Worm (Caenorhabditis elegans) whole organism, early embryonic: ENCODE measurements around the gene T02G5.7.

ENCODE experiments used
- B0310.2 ChIP-seq: sonication (generic microtip); optimal IDR thresholded peaks from 2 replicates; lab custom pipeline; 2016; ENCODE audit warnings: mild to moderate bottlenecking, missing genetic modification characterization, missing compliant biosample characterization
- F13C5.2 ChIP-seq: sonication (generic microtip); optimal IDR thresholded peaks from 2 replicates; lab custom pipeline; 2017; ENCODE audit warnings: mild to moderate bottlenecking, missing genetic modification characterization, inconsistent platforms, missing compliant biosample characterization
- aly-1 ChIP-seq: sonication (generic microtip); optimal IDR thresholded peaks from 2 replicates; lab custom pipeline; 2016; ENCODE audit warnings: missing genetic modification characterization, missing compliant biosample characterization
- ceh-13 ChIP-seq: fragments of 200-800 bp; sonication (Bioruptor generic); optimal IDR thresholded peaks from 2 replicates; lab custom pipeline; 2018; ENCODE audit warnings: mild to moderate bottlenecking, missing genetic modification characterization, missing compliant biosample characterization
- ceh-36 ChIP-seq: sonication (generic microtip); optimal IDR thresholded peaks from 2 replicates; lab custom pipeline; 2016; ENCODE audit warnings: missing genetic modification characterization, inconsistent platforms, missing compliant biosample characterization
- ets-7 ChIP-seq: sonication (generic microtip); optimal IDR thresholded peaks from 2 replicates; lab custom pipeline; 2016; ENCODE audit warnings: missing genotype, missing genetic modification characterization, missing compliant biosample characterization
- flt-1 ChIP-seq: fragments of 200-800 bp; sonication (Bioruptor generic); IDR thresholded peaks from 2 replicates; pipeline ENCODE4 v1.3.6; 2022; ENCODE audit warnings: missing genetic modification characterization, missing compliant biosample characterization
- hmbx-1 ChIP-seq: sonication (generic microtip); optimal IDR thresholded peaks from 2 replicates; lab custom pipeline; 2016; ENCODE audit warnings: mild to moderate bottlenecking, missing genetic modification characterization, missing compliant biosample characterization
- hmg-4 ChIP-seq: fragments of 200-800 bp; sonication (Bioruptor generic); optimal IDR thresholded peaks from 2 replicates; lab custom pipeline; 2018; ENCODE audit warnings: mild to moderate bottlenecking, missing genetic modification characterization, missing compliant biosample characterization
- hnd-1 ChIP-seq: sonication (generic microtip); optimal IDR thresholded peaks from 2 replicates; lab custom pipeline; 2016; ENCODE audit warnings: missing genetic modification characterization, missing compliant biosample characterization
- pes-1 ChIP-seq: fragments of 200-800 bp; sonication (Bioruptor generic); IDR thresholded peaks from 2 replicates; pipeline ENCODE4 v1.3.6; 2022; ENCODE audit warnings: missing genetic modification reagents, missing genetic modification characterization, missing compliant biosample characterization
- scrt-1 ChIP-seq: fragments of 200-800 bp; sonication (Bioruptor generic); IDR thresholded peaks from 2 replicates; pipeline ENCODE4 v1.3.6; 2022; ENCODE audit warnings: missing genetic modification characterization, missing compliant biosample characterization
- sea-1 ChIP-seq: fragments of 200-800 bp; sonication (Bioruptor generic); conservative IDR thresholded peaks from 2 replicates; pipeline ENCODE4 v1.3.6; 2022; ENCODE audit warnings: missing genetic modification characterization, missing compliant biosample characterization
- tbx-11 ChIP-seq: fragments of 200-800 bp; sonication (Bioruptor generic); IDR thresholded peaks from 2 replicates; pipeline ENCODE4 v1.3.6; 2022; ENCODE audit warnings: missing genetic modification characterization, missing compliant biosample characterization
- tbx-37 ChIP-seq: fragments of 200-800 bp; sonication (Bioruptor generic); conservative IDR thresholded peaks from 2 replicates; pipeline ENCODE4 v1.3.6; 2022; ENCODE audit warnings: missing genetic modification reagents, missing genetic modification characterization, missing compliant biosample characterization
- tra-4 ChIP-seq: sonication (generic microtip); optimal IDR thresholded peaks from 2 replicates; lab custom pipeline; 2017; ENCODE audit warnings: missing genetic modification characterization, missing compliant biosample characterization

Gene T02G5.7

ce11 chrII:7126457-7126856, 51.0 kb downstream of the T02G5.7 start, which contains the start of gene F10E7.1:
TSS of gene F10E7.1 (plus strand) at chrII:7126757.
- no peak for TF ChIP-seq tra-4 (tag; lab: Kevin White, UChicago)
- TF ChIP-seq ceh-36 (tag; lab: Kevin White, UChicago), result no peak
- TF ChIP-seq hmbx-1 (tag; lab: Kevin White, UChicago), result no peak
- no peak for TF ChIP-seq pes-1
- TF ChIP-seq F13C5.2 (tag; lab: Kevin White, UChicago), result no peak
- TF ChIP-seq tbx-11, result no peak
- TF ChIP-seq flt-1 (GFP tag; lab: Robert Waterston, UW), result no peak
- TF ChIP-seq hnd-1, result no peak
- TF ChIP-seq sea-1 (GFP tag; lab: Robert Waterston, UW), result no peak
- TF ChIP-seq ets-7 (tag; lab: Kevin White, UChicago), result no peak
- no peak for TF ChIP-seq B0310.2
- no peak for TF ChIP-seq aly-1 (tag; lab: Kevin White, UChicago)
- TF ChIP-seq scrt-1, result no peak
- no peak for TF ChIP-seq tbx-37 (GFP tag; lab: Robert Waterston, UW)
- no peak for TF ChIP-seq hmg-4 (GFP tag; lab: Kevin White, UChicago)
- no peak for TF ChIP-seq ceh-13 (GFP tag; lab: Kevin White, UChicago)
